Worm (Caenorhabditis elegans): ENCODE results near the gene pir-2.

pir-2 gene

ce11 chrIII:9443417-9444027 lies at the start of gene pir-2:
pir-2 (minus strand) TSS chrIII:9443634.
- TF ChIP-seq pha-2 (tag; optimal IDR thresholded peaks at IDR 0.05) (peak; percentile 21), hlh-30 (tag; optimal IDR thresholded peaks at IDR 0.05; ENCODE audit: insufficient read depth) (peak; percentile 72), sdc-2 (tag; optimal IDR thresholded peaks at IDR 0.05) (no peak), hlh-6 (tag; optimal IDR thresholded peaks at IDR 0.05) (no peak), dmd-4 (tag; optimal IDR thresholded peaks at IDR 0.05; ENCODE audit: borderline replicate concordance) (no peak), T23F11.4 (GFP tag; optimal IDR thresholded peaks at IDR 0.05) (no peak), pqm-1 (tag; optimal IDR thresholded peaks at IDR 0.05) (no peak), elt-2 (tag; optimal IDR thresholded peaks at IDR 0.05) (no peak), ceh-31 (tag; optimal IDR thresholded peaks at IDR 0.05) (peak; percentile 77), eyg-1 (tag; optimal IDR thresholded peaks at IDR 0.05) (no peak), lim-6 (tag; optimal IDR thresholded peaks at IDR 0.05) (no peak), F13H6.1 (tag; optimal IDR thresholded peaks at IDR 0.05) (no peak), syd-9 (tag; optimal IDR thresholded peaks at IDR 0.05) (no peak), ceh-18 (tag; optimal IDR thresholded peaks at IDR 0.05) (peak; percentile 67), fkh-6 (tag; optimal IDR thresholded peaks at IDR 0.05) (no peak), pha-4 (tag; optimal IDR thresholded peaks at IDR 0.05) (no peak), npax-4 (tag; optimal IDR thresholded peaks at IDR 0.05) (no peak), zip-5 (tag; optimal IDR thresholded peaks at IDR 0.05) (no peak), nhr-232 (tag; optimal IDR thresholded peaks at IDR 0.05) (no peak), pat-9 (tag; optimal IDR thresholded peaks at IDR 0.05) (no peak), che-1 (tag; optimal IDR thresholded peaks at IDR 0.05) (no peak), tbx-7 (tag; optimal IDR thresholded peaks at IDR 0.05) (no peak), ceh-2 (tag; optimal IDR thresholded peaks at IDR 0.05) (peak; percentile 1), pax-1 (tag; optimal IDR thresholded peaks at IDR 0.05) (peak; percentile 52), tbx-2 (tag; optimal IDR thresholded peaks at IDR 0.05) (peak; percentile 82), lin-11 (tag; optimal IDR thresholded peaks at IDR 0.05) (no peak), dve-1 (tag; optimal IDR thresholded peaks at IDR 0.05) (peak; percentile 78), ceh-22 (tag; optimal IDR thresholded peaks at IDR 0.05) (no peak), Y22D7AL.16 (tag; optimal IDR thresholded peaks at IDR 0.05) (no peak), madf-2 (tag; optimal IDR thresholded peaks at IDR 0.05) (peak; percentile 35), C08G9.2 (tag; optimal IDR thresholded peaks at IDR 0.05) (no peak), hlh-8 (tag; optimal IDR thresholded peaks at IDR 0.05) (peak; percentile 60), ztf-16 (tag; optimal IDR thresholded peaks at IDR 0.05) (no peak), rnt-1 (tag; optimal IDR thresholded peaks at IDR 0.05) (peak; percentile 64), fax-1 (tag; optimal IDR thresholded peaks at IDR 0.05) (no peak), fkh-10 (GFP tag; optimal IDR thresholded peaks at IDR 0.05) (no peak), K02D7.2 (tag; optimal IDR thresholded peaks at IDR 0.05) (no peak), nhr-11 (tag; optimal IDR thresholded peaks at IDR 0.05) (no peak), ceh-14 (tag; optimal IDR thresholded peaks at IDR 0.05) (no peak), ceh-6 (GFP tag; optimal IDR thresholded peaks at IDR 0.05) (no peak), pag-3 (tag; optimal IDR thresholded peaks at IDR 0.05; ENCODE audit: borderline replicate concordance) (no peak), ceh-30 (tag; optimal IDR thresholded peaks at IDR 0.05) (peak; percentile 64), unc-55 (GFP tag; optimal IDR thresholded peaks at IDR 0.05) (peak; percentile 65), elt-4 (tag; optimal IDR thresholded peaks at IDR 0.05) (no peak), nfya-1 (tag; optimal IDR thresholded peaks at IDR 0.05) (peak; percentile 92), hlh-15 (tag; optimal IDR thresholded peaks at IDR 0.05) (no peak), ttx-3 (tag; optimal IDR thresholded peaks at IDR 0.05) (no peak), ceh-19 (GFP tag; optimal IDR thresholded peaks at IDR 0.05) (no peak), ceh-45 (GFP tag; IDR thresholded peaks at IDR 0.05) (no peak), ceh-24 (tag; optimal IDR thresholded peaks at IDR 0.05) (no peak), ama-1 (optimal IDR thresholded peaks at IDR 0.05) (no peak), sox-4 (tag; optimal IDR thresholded peaks at IDR 0.05) (no peak), C38D4.7 (GFP tag; optimal IDR thresholded peaks at IDR 0.05) (no peak), ets-4 (tag; optimal IDR thresholded peaks at IDR 0.05) (peak; percentile 19)
